Fruit fly (Drosophila melanogaster): ENCODE data around the gene betaTub85D.
A peak's percentile ranks its signal among the peaks of the same experiment; 100 is the strongest.

The betaTub85D gene

dm6 chr3R:9448320-9448719 lies 38.2 kb upstream of the betaTub85D start (continued):
- TF ChIP-seq Ada2b (GFP tag; IDR thresholded peaks at IDR 0.05) (no peak), odd (GFP tag; optimal IDR thresholded peaks at IDR 0.05) (peak; percentile 15), ATbp (GFP tag; optimal IDR thresholded peaks at IDR 0.05) (peak; percentile 52), ken (GFP tag; IDR thresholded peaks at IDR 0.05) (no peak), CG8290 (GFP tag; optimal IDR thresholded peaks at IDR 0.05) (no peak), CG8290 (tag; optimal IDR thresholded peaks at IDR 0.05) (peak in 1 of 2 experiments; percentile 10), CG1024 (GFP tag; IDR thresholded peaks at IDR 0.05) (no peak), CG31365 (tag; optimal IDR thresholded peaks at IDR 0.05) (no peak), Nf-YC (tag; optimal IDR thresholded peaks at IDR 0.05) (peak; percentile 13), Meics (GFP tag; optimal IDR thresholded peaks at IDR 0.05) (peak; percentile 9), Sox100B (GFP tag; optimal IDR thresholded peaks at IDR 0.05) (no peak), CG9215 (GFP tag; IDR thresholded peaks at IDR 0.05) (no peak), CG4328 (GFP tag; optimal IDR thresholded peaks at IDR 0.05) (peak; percentile 11), crp (GFP tag; optimal IDR thresholded peaks at IDR 0.05) (no peak), Med (GFP tag) (peak; percentile 58), CG6813 (GFP tag; optimal IDR thresholded peaks at IDR 0.05) (peak; percentile 30), gce (GFP tag; IDR thresholded peaks at IDR 0.05) (no peak), E2f2 (GFP tag; IDR thresholded peaks at IDR 0.05) (0 out of 2 replicates have a peak, but pooled peaks have one; percentile 19), CG1832 (GFP tag; optimal IDR thresholded peaks at IDR 0.05) (no peak), CG15269 (tag; optimal IDR thresholded peaks at IDR 0.05) (no peak), mirr (GFP tag; optimal IDR thresholded peaks at IDR 0.05) (peak; percentile 0), CG7357 (GFP tag; IDR thresholded peaks at IDR 0.05) (no peak), tna (GFP tag; IDR thresholded peaks at IDR 0.05; ENCODE audit: partially characterized antibody) (no peak), CG2678 (tag; optimal IDR thresholded peaks at IDR 0.05) (peak; percentile 47), CrebB (tag; optimal IDR thresholded peaks at IDR 0.05) (peak; percentile 21), shn (GFP tag; optimal IDR thresholded peaks at IDR 0.05) (no peak), fd102C (GFP tag; optimal IDR thresholded peaks at IDR 0.05) (no peak), dmrt99B (tag; optimal IDR thresholded peaks at IDR 0.05) (peak; percentile 14), Blimp-1 (GFP tag; optimal IDR thresholded peaks at IDR 0.05) (no peak), toy (GFP tag; IDR thresholded peaks at IDR 0.05) (no peak), lab (GFP tag; optimal IDR thresholded peaks at IDR 0.05) (peak; percentile 59), E2f1 (GFP tag; IDR thresholded peaks at IDR 0.05) (no peak), D (optimal IDR thresholded peaks at IDR 0.05) (no peak), D (GFP tag; optimal IDR thresholded peaks at IDR 0.05) (no peak), CG17568 (GFP tag; optimal IDR thresholded peaks at IDR 0.05) (peak; percentile 49), CG12659 (GFP tag; optimal IDR thresholded peaks at IDR 0.05) (peak; percentile 7), bowl (GFP tag; IDR thresholded peaks at IDR 0.05) (no peak), caup (GFP tag; optimal IDR thresholded peaks at IDR 0.05; ENCODE audit: severe bottlenecking) (peak; percentile 29), Awh (GFP tag; IDR thresholded peaks at IDR 0.05) (0 out of 2 replicates have a peak, but pooled peaks have one; percentile 15), Fer3 (tag; optimal IDR thresholded peaks at IDR 0.05) (peak; percentile 18), stc (GFP tag; IDR thresholded peaks at IDR 0.05) (no peak), Dbx (GFP tag; IDR thresholded peaks at IDR 0.05) (no peak), CG15601 (tag; optimal IDR thresholded peaks at IDR 0.05) (peak; percentile 23), HmgZ (tag; optimal IDR thresholded peaks at IDR 0.05) (peak; percentile 2), scrt (GFP tag; optimal IDR thresholded peaks at IDR 0.05) (no peak), PHDP (tag; optimal IDR thresholded peaks at IDR 0.05) (peak; percentile 25), gfzf (GFP tag; optimal IDR thresholded peaks at IDR 0.05) (no peak), gem (tag; optimal IDR thresholded peaks at IDR 0.05) (no peak), CG7372 (GFP tag; IDR thresholded peaks at IDR 0.05) (no peak), dm (GFP tag; optimal IDR thresholded peaks at IDR 0.05) (no peak), CG17359 (tag; optimal IDR thresholded peaks at IDR 0.05) (peak; percentile 36)

All from whole organism, embryonic.